Worm (Caenorhabditis elegans) whole organism, young adult: ENCODE measurements around the gene C09E8.6.

Experiments
- B0019.2 ChIP-seq: fragments of 200-800 bp; sonication (Bioruptor generic); conservative IDR thresholded peaks from 2 replicates; pipeline ENCODE4 v1.3.6; 2022; ENCODE audit warnings: missing genetic modification reagents, missing genetic modification characterization, missing compliant biosample characterization
- B0336.3 ChIP-seq: fragments of 200-800 bp; sonication (Bioruptor generic); IDR thresholded peaks from 2 replicates; pipeline ENCODE4 v1.3.6; 2022; ENCODE audit warnings: missing genetic modification characterization, missing compliant biosample characterization
- F10E7.11 ChIP-seq: sonication (generic microtip); optimal IDR thresholded peaks from 2 replicates; lab custom pipeline; 2017; ENCODE audit warnings: mild to moderate bottlenecking, missing genetic modification characterization, moderate library complexity, missing compliant biosample characterization
- T26A5.8 ChIP-seq: sonication (generic microtip); optimal IDR thresholded peaks from 2 replicates; lab custom pipeline; 2016; ENCODE audit warnings: missing genetic modification characterization, missing compliant biosample characterization
- ama-1 ChIP-seq, 3 experiments: fragments of 150-350 bp in 1 of 3; sonication (generic microtip) in 2 of 3; optimal IDR thresholded peaks; 2 replicates each; lab custom pipeline; 2014 to 2018; ENCODE audit warnings: missing biosample characterization in 2 of 3, missing genetic modification characterization in 2 of 3, missing genetic modification reagents in 2 of 3
- aptf-2 ChIP-seq: fragments of 200-800 bp; sonication (Bioruptor generic); conservative IDR thresholded peaks from 2 replicates; pipeline ENCODE4 v1.3.6; 2022; ENCODE audit warnings: missing genetic modification reagents, missing genetic modification characterization, missing compliant biosample characterization
- atf-7 ChIP-seq: sonication (generic microtip); optimal IDR thresholded peaks from 2 replicates; lab custom pipeline; 2017; ENCODE audit warnings: mild to moderate bottlenecking, missing genetic modification characterization, missing compliant biosample characterization
- attf-3 ChIP-seq: fragments of 200-800 bp; sonication (Bioruptor generic); conservative IDR thresholded peaks from 2 replicates; pipeline ENCODE4 v1.3.6; 2022; ENCODE audit warnings: missing genetic modification reagents, missing genetic modification characterization, missing compliant biosample characterization
- bed-1 ChIP-seq: fragments of 200-800 bp; sonication (Bioruptor generic); IDR thresholded peaks from 2 replicates; pipeline ENCODE4 v1.3.6; 2022; ENCODE audit warnings: missing genetic modification reagents, missing genetic modification characterization, missing compliant biosample characterization
- ceh-91 ChIP-seq: fragments of 200-800 bp; sonication (Bioruptor generic); IDR thresholded peaks from 2 replicates; pipeline ENCODE4 v1.3.6; 2022; ENCODE audit warnings: missing genetic modification reagents, missing genetic modification characterization, missing compliant biosample characterization
- egl-18 ChIP-seq: fragments of 200-800 bp; sonication (Bioruptor generic); IDR thresholded peaks from 2 replicates; pipeline ENCODE4 v1.3.6; 2022; ENCODE audit warnings: missing genetic modification reagents, missing genetic modification characterization, missing compliant biosample characterization
- ekl-4 ChIP-seq: fragments of 200-800 bp; sonication (Bioruptor generic); IDR thresholded peaks from 2 replicates; pipeline ENCODE4 v1.3.6; 2022; ENCODE audit warnings: missing genetic modification reagents, missing genetic modification characterization, missing compliant biosample characterization
- ets-4 ChIP-seq: fragments of 200-800 bp; sonication (Bioruptor generic); optimal IDR thresholded peaks from 2 replicates; lab custom pipeline; 2018; ENCODE audit warnings: mild to moderate bottlenecking, missing genetic modification characterization, missing compliant biosample characterization
- fkh-3 ChIP-seq: sonication (generic microtip); optimal IDR thresholded peaks from 2 replicates; lab custom pipeline; 2016; ENCODE audit warnings: mild to moderate bottlenecking, missing genetic modification characterization, missing compliant biosample characterization
- him-1 ChIP-seq: sonication (generic microtip); optimal IDR thresholded peaks from 2 replicates; lab custom pipeline; 2016; ENCODE audit warnings: missing genotype, missing genetic modification reagents, missing genetic modification characterization, missing compliant biosample characterization
- hrde-1 ChIP-seq: sonication (generic microtip); optimal IDR thresholded peaks from 2 replicates; lab custom pipeline; 2016; ENCODE audit warnings: missing genetic modification characterization, mild to moderate bottlenecking, missing compliant biosample characterization, moderate library complexity, missing genotype, missing genetic modification reagents, borderline replicate concordance
- lag-1 ChIP-seq: fragments of 200-800 bp; sonication (Bioruptor generic); IDR thresholded peaks from 2 replicates; pipeline ENCODE4 v1.3.6; 2022; ENCODE audit warnings: missing genetic modification reagents, missing genetic modification characterization, missing compliant biosample characterization
- let-607 ChIP-seq, 2 experiments: fragments of 200-800 bp in 1 of 2; sonication (Bioruptor generic) in 1 of 2; sonication (generic microtip) in 1 of 2; optimal IDR thresholded peaks; 2 replicates each; lab custom pipeline; 2016 to 2018; ENCODE audit warnings: mild to moderate bottlenecking in 2 of 2, missing compliant biosample characterization in 2 of 2, missing genetic modification characterization in 2 of 2, moderate library complexity in 2 of 2, missing genotype in 1 of 2
- lsy-27 ChIP-seq: sonication (generic microtip); optimal IDR thresholded peaks from 2 replicates; lab custom pipeline; 2017; ENCODE audit warnings: missing genetic modification characterization, mild to moderate bottlenecking, missing compliant biosample characterization, antibody characterized with exemption, missing genotype, borderline replicate concordance; ENCODE audit not compliant: insufficient read depth
- madf-10 ChIP-seq: sonication (generic microtip); optimal IDR thresholded peaks from 2 replicates; lab custom pipeline; 2016; ENCODE audit warnings: mild to moderate bottlenecking, missing genetic modification characterization, missing compliant biosample characterization
- madf-3 ChIP-seq: fragments of 200-800 bp; sonication (Bioruptor generic); IDR thresholded peaks from 2 replicates; pipeline ENCODE4 v1.3.6; 2022; ENCODE audit warnings: missing genetic modification reagents, missing genetic modification characterization, missing compliant biosample characterization
- madf-6 ChIP-seq: fragments of 200-800 bp; sonication (Bioruptor generic); IDR thresholded peaks from 2 replicates; pipeline ENCODE4 v1.3.6; 2022; ENCODE audit warnings: missing genetic modification reagents, missing genetic modification characterization, missing compliant biosample characterization
- mel-28 ChIP-seq: sonication (generic microtip); optimal IDR thresholded peaks from 2 replicates; lab custom pipeline; 2016; ENCODE audit warnings: borderline replicate concordance, mild to moderate bottlenecking, missing genetic modification characterization, missing compliant biosample characterization
- nhr-90 ChIP-seq: sonication (generic microtip); optimal IDR thresholded peaks from 2 replicates; lab custom pipeline; 2016; ENCODE audit warnings: missing genotype, mild to moderate bottlenecking, missing genetic modification characterization, missing compliant biosample characterization
- sdz-38 ChIP-seq: sonication (generic microtip); optimal IDR thresholded peaks from 2 replicates; lab custom pipeline; 2016; ENCODE audit warnings: missing genotype, missing genetic modification characterization, missing compliant biosample characterization
- snpc-1.1 ChIP-seq: sonication (generic microtip); optimal IDR thresholded peaks from 2 replicates; lab custom pipeline; 2017; ENCODE audit warnings: missing genetic modification characterization, mild to moderate bottlenecking, missing compliant biosample characterization, antibody characterized with exemption, moderate library complexity, missing genotype, missing genetic modification reagents; ENCODE audit not compliant: insufficient read depth
- snpc-1.3 ChIP-seq: sonication (generic microtip); optimal IDR thresholded peaks from 2 replicates; lab custom pipeline; 2017; ENCODE audit warnings: missing genetic modification characterization, mild to moderate bottlenecking, missing compliant biosample characterization, antibody characterized with exemption, moderate library complexity, missing genotype, missing genetic modification reagents; ENCODE audit not compliant: insufficient read depth
- snpc-3.4 ChIP-seq: sonication (generic microtip); optimal IDR thresholded peaks from 2 replicates; lab custom pipeline; 2017; ENCODE audit warnings: missing genetic modification characterization, mild to moderate bottlenecking, missing compliant biosample characterization, antibody characterized with exemption, moderate library complexity, missing genotype, missing genetic modification reagents
- somi-1 ChIP-seq: fragments of 200-800 bp; sonication (Bioruptor generic); optimal IDR thresholded peaks from 2 replicates; lab custom pipeline; 2018; ENCODE audit warnings: mild to moderate bottlenecking, missing genetic modification characterization, missing compliant biosample characterization
- tbp1 ChIP-seq: fragments of 200-800 bp; sonication (Bioruptor generic); optimal IDR thresholded peaks from 2 replicates; lab custom pipeline; 2018; ENCODE audit warnings: mild to moderate bottlenecking, missing genetic modification characterization, missing compliant biosample characterization
- tbx-9 ChIP-seq: sonication (generic microtip); optimal IDR thresholded peaks from 2 replicates; lab custom pipeline; 2016; ENCODE audit warnings: borderline replicate concordance, missing genetic modification characterization, inconsistent platforms, missing compliant biosample characterization
- ztf-22 ChIP-seq: fragments of 200-800 bp; sonication (Bioruptor generic); optimal IDR thresholded peaks from 2 replicates; lab custom pipeline; 2018; ENCODE audit warnings: mild to moderate bottlenecking, missing genetic modification characterization, moderate library complexity, missing compliant biosample characterization
- ztf-28 ChIP-seq: fragments of 200-800 bp; sonication (Bioruptor generic); IDR thresholded peaks from 2 replicates; pipeline ENCODE4 v1.3.6; 2022; ENCODE audit warnings: missing genetic modification reagents, missing genetic modification characterization, missing compliant biosample characterization
- ztf-6 ChIP-seq: fragments of 200-800 bp; sonication (Bioruptor generic); IDR thresholded peaks from 2 replicates; pipeline ENCODE4 v1.3.6; 2022; ENCODE audit warnings: missing genetic modification reagents, missing genetic modification characterization, missing compliant biosample characterization

C09E8.6 gene

ce11 chrII:572010-572409, 15.7 kb downstream of the C09E8.6 start, which contains the start of gene mlt-8:
Gene mlt-8, minus strand, starts transcription at chrII:572110.
- no peak for TF ChIP-seq B0019.2 (GFP tag; lab: Robert Waterston, UW)
- no peak for TF ChIP-seq nhr-90 (tag; lab: Kevin White, UChicago)
- TF ChIP-seq somi-1 (GFP tag; lab: Kevin White, UChicago): no peak
- no peak for TF ChIP-seq ztf-28 (GFP tag; lab: Robert Waterston, UW)
- TF ChIP-seq ekl-4 (GFP tag; lab: Robert Waterston, UW): no peak
- TF ChIP-seq mel-28 (tag; lab: Kevin White, UChicago): no peak
- TF ChIP-seq bed-1 (GFP tag; lab: Robert Waterston, UW): no peak

- 0 out of 2 replicates have a peak, but pooled peaks have one; percentile 26 for TF ChIP-seq lag-1 (GFP tag; lab: Robert Waterston, UW)
- 0 out of 2 replicates have a peak, but pooled peaks have one; percentile 16 for TF ChIP-seq aptf-2
- TF ChIP-seq, all 124 proteins: peak for 2; not testable (repeated sequence) for 122
Measured at ce11 chrII:573580-573979, 17.3 kb downstream of the C09E8.6 start.

ce11 chrII:574064-574463, 17.8 kb downstream of the C09E8.6 start:
- TF ChIP-seq nhr-90 (tag; lab: Kevin White, UChicago): no peak
- no peak for TF ChIP-seq sdz-38 (tag; lab: Kevin White, UChicago)
- TF ChIP-seq bed-1 (GFP tag; lab: Robert Waterston, UW): no peak
- TF ChIP-seq ekl-4 (GFP tag; lab: Robert Waterston, UW): no peak
- TF ChIP-seq lsy-27: no peak
- no peak for TF ChIP-seq ztf-6 (GFP tag; lab: Robert Waterston, UW)
- no peak for TF ChIP-seq let-607 (tag; optimal IDR thresholded peaks at IDR 0.05; lab: Kevin White, UChicago)
- no peak for TF ChIP-seq attf-3 (GFP tag; lab: Robert Waterston, UW)
- no peak for TF ChIP-seq ets-4 (GFP tag; lab: Kevin White, UChicago)
- TF ChIP-seq tbp1: no peak
- no peak for TF ChIP-seq ama-1 (optimal IDR thresholded peaks at IDR 0.05; lab: Kevin White, UChicago)
- TF ChIP-seq ama-1 (GFP tag; optimal IDR thresholded peaks at IDR 0.05; lab: Kevin White, UChicago): no peak
- TF ChIP-seq F10E7.11 (tag; lab: Kevin White, UChicago): no peak
- no peak for TF ChIP-seq madf-10 (tag; lab: Kevin White, UChicago)
- no peak for TF ChIP-seq egl-18 (GFP tag; lab: Robert Waterston, UW)
- no peak for TF ChIP-seq atf-7
- TF ChIP-seq fkh-3 (tag; lab: Kevin White, UChicago): no peak
- TF ChIP-seq T26A5.8 (tag; lab: Kevin White, UChicago): no peak
- no peak for TF ChIP-seq him-1
- TF ChIP-seq ztf-22: no peak

DNA sequence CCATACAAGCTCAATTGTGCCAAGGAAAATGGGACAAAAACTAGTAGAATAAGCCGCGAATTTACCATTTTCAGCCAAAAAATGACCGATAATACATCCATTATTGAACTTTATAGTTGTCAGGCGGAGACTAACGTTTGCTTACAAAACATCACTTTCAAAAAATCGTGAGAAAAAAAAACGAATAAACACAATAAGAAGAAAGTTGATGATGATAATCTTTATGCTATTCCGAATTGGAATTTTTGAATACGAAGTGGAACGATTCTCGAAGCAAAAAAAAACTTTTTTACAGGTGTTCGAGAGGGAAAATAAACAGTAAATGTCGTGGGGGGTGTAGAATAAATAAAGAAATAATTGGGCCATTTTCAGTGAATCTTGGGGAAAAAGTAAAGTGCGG, 21.3 kb downstream of the C09E8.6 start, which contains the start of gene W08F4.7:
TSS of gene W08F4.7 (minus strand) at position 101 of the 400 bp plus-strand sequence.
- TF ChIP-seq madf-6 (GFP tag; lab: Robert Waterston, UW) (0 out of 2 replicates have a peak, but pooled peaks have one; percentile 1), ekl-4 (GFP tag; lab: Robert Waterston, UW) (0 out of 2 replicates have a peak, but pooled peaks have one; percentile 12), snpc-1.3 (tag; lab: Kevin White, UChicago) (peak; percentile 48), madf-3 (no peak), tbx-9 (no peak), ama-1 (optimal IDR thresholded peaks at IDR 0.05; lab: Kevin White, UChicago) (no peak), ama-1 (GFP tag; optimal IDR thresholded peaks at IDR 0.05; lab: Kevin White, UChicago) (peak in 1 of 2 experiments; percentile 38), snpc-1.1 (tag; lab: Kevin White, UChicago) (no peak), hrde-1 (tag; lab: Kevin White, UChicago) (peak; percentile 42), B0336.3 (GFP tag; lab: Robert Waterston, UW) (peak; percentile 26; the same call in 1 of the 2 replicates), ceh-91 (no peak), snpc-3.4 (tag; lab: Kevin White, UChicago) (peak; percentile 30)
